Fruit fly (Drosophila melanogaster) whole organism, embryonic: Measurements from ENCODE around the gene CG10064.

Experiments
- B-H1 ChIP-seq: fragments of 200-800 bp; sonication (Bioruptor generic); IDR thresholded peaks from 3 replicates; pipeline ENCODE4 v1.3.6; 2022; ENCODE audit warnings: missing biosample characterization, missing genetic modification characterization
- Bteb2 ChIP-seq: fragments of 200-800 bp; sonication (Bioruptor generic); optimal IDR thresholded peaks from 2 replicates; lab custom pipeline; 2016; ENCODE audit warnings: missing biosample characterization, missing genetic modification characterization
- CG11696 ChIP-seq: fragments of 200-800 bp; sonication (Bioruptor generic); IDR thresholded peaks from 2 replicates; pipeline ENCODE4 v1.3.6; 2022; ENCODE audit warnings: missing biosample characterization, missing genetic modification characterization
- CG12219 ChIP-seq: fragments of 200-800 bp; sonication (Bioruptor generic); optimal IDR thresholded peaks from 3 replicates; lab custom pipeline; 2018; ENCODE audit warnings: missing biosample characterization, mild to moderate bottlenecking, missing genetic modification characterization
- CG12299 ChIP-seq: fragments of 200-800 bp; sonication (Bioruptor generic); optimal IDR thresholded peaks from 2 replicates; lab custom pipeline; 2018; ENCODE audit warnings: missing biosample characterization, mild to moderate bottlenecking, missing genetic modification characterization
- CG12744 ChIP-seq: fragments of 200-800 bp; sonication (Bioruptor generic); optimal IDR thresholded peaks from 2 replicates; lab custom pipeline; 2016; ENCODE audit warnings: missing biosample characterization, missing genetic modification characterization
- CG13123 ChIP-seq: fragments of 200-800 bp; sonication (Bioruptor generic); optimal IDR thresholded peaks from 2 replicates; lab custom pipeline; 2016; ENCODE audit warnings: missing biosample characterization, missing genetic modification characterization
- CG13296 ChIP-seq: fragments of 200-800 bp; sonication (Bioruptor generic); optimal IDR thresholded peaks from 3 replicates; lab custom pipeline; 2018; ENCODE audit warnings: missing biosample characterization, mild to moderate bottlenecking, missing genetic modification characterization
- CG16815 ChIP-seq: fragments of 200-800 bp; sonication (Bioruptor generic); optimal IDR thresholded peaks from 3 replicates; lab custom pipeline; 2017; ENCODE audit warnings: missing biosample characterization, mild to moderate bottlenecking, missing genetic modification characterization
- CG18262 ChIP-seq: fragments of 200-800 bp; optimal IDR thresholded peaks from 3 replicates; lab custom pipeline; 2019; ENCODE audit warnings: missing biosample characterization, mild to moderate bottlenecking, missing genetic modification characterization, moderate library complexity
- CG5953 ChIP-seq: fragments of 200-800 bp; sonication (Bioruptor generic); IDR thresholded peaks from 2 replicates; pipeline ENCODE4 v1.3.6; 2022; ENCODE audit warnings: missing biosample characterization, missing genetic modification characterization
- CG7372 ChIP-seq: fragments of 200-800 bp; sonication (Bioruptor generic); IDR thresholded peaks from 2 replicates; pipeline ENCODE4 v1.3.6; 2022; ENCODE audit warnings: missing biosample characterization, missing genetic modification characterization
- CG9437 ChIP-seq: fragments of 200-800 bp; sonication (Bioruptor generic); optimal IDR thresholded peaks from 2 replicates; lab custom pipeline; 2018; ENCODE audit warnings: missing biosample characterization, mild to moderate bottlenecking, missing genetic modification characterization
- CG9932 ChIP-seq: fragments of 200-800 bp; sonication (Bioruptor generic); IDR thresholded peaks from 2 replicates; pipeline ENCODE4 v1.3.6; 2022; ENCODE audit warnings: missing biosample characterization, missing genetic modification characterization
- CoRest ChIP-seq: fragments of 200-800 bp; sonication (Bioruptor generic); optimal IDR thresholded peaks from 3 replicates; lab custom pipeline; 2018; ENCODE audit warnings: missing biosample characterization, mild to moderate bottlenecking, missing genetic modification characterization, moderate library complexity
- Dfd ChIP-seq, 2 experiments: fragments of >200 bp; optimal IDR thresholded peaks; 2 replicates each; lab custom pipeline; 2017; ENCODE audit warnings: missing biosample characterization in 2 of 2, missing genetic modification characterization in 2 of 2
- Dip3 ChIP-seq: fragments of 200-800 bp; sonication (Bioruptor generic); optimal IDR thresholded peaks from 3 replicates; lab custom pipeline; 2016; ENCODE audit warnings: missing biosample characterization, missing genetic modification characterization
- Doc3 ChIP-seq: fragments of 200-800 bp; sonication (Bioruptor generic); IDR thresholded peaks from 3 replicates; pipeline ENCODE4 v1.3.6; 2022; ENCODE audit warnings: missing biosample characterization, missing genetic modification characterization; ENCODE audit not compliant: partially characterized antibody
- Dref ChIP-seq: fragments of 200-800 bp; sonication (Bioruptor generic); IDR thresholded peaks from 2 replicates; pipeline ENCODE4 v1.3.6; 2022; ENCODE audit warnings: missing biosample characterization, missing genetic modification characterization
- Drgx ChIP-seq: fragments of 200-800 bp; sonication (Bioruptor generic); IDR thresholded peaks from 2 replicates; pipeline ENCODE4 v1.3.6; 2022; ENCODE audit warnings: missing biosample characterization, missing genetic modification characterization
- E2f2 ChIP-seq: fragments of 200-800 bp; sonication (Bioruptor generic); IDR thresholded peaks from 2 replicates; pipeline ENCODE4 v1.3.6; 2022; ENCODE audit warnings: missing biosample characterization, missing genetic modification characterization
- ERR ChIP-seq: fragments of 200-800 bp; sonication (Bioruptor generic); optimal IDR thresholded peaks from 2 replicates; lab custom pipeline; 2016; ENCODE audit warnings: missing biosample characterization, missing genetic modification characterization
- Gug ChIP-seq: fragments of 200-800 bp; sonication (Bioruptor generic); IDR thresholded peaks from 4 replicates; pipeline ENCODE4 v1.3.6; 2022; ENCODE audit warnings: missing biosample characterization, missing genetic modification characterization
- HLH54F ChIP-seq: fragments of 200-800 bp; sonication (Bioruptor generic); optimal IDR thresholded peaks from 3 replicates; lab custom pipeline; 2016; ENCODE audit warnings: missing biosample characterization, missing genetic modification characterization
- Opbp ChIP-seq: fragments of 200-800 bp; sonication (Bioruptor generic); IDR thresholded peaks from 3 replicates; pipeline ENCODE4 v1.3.6; 2022; ENCODE audit warnings: missing biosample characterization, missing genetic modification characterization; ENCODE audit not compliant: partially characterized antibody
- Optix ChIP-seq: fragments of 200-800 bp; sonication (Bioruptor generic); IDR thresholded peaks from 3 replicates; pipeline ENCODE4 v1.3.6; 2022; ENCODE audit warnings: missing biosample characterization, missing genetic modification characterization
- Rx ChIP-seq: fragments of 200-800 bp; sonication (Bioruptor generic); IDR thresholded peaks from 2 replicates; pipeline ENCODE4 v1.3.6; 2022; ENCODE audit warnings: missing biosample characterization, missing genetic modification characterization
- Sox102F ChIP-seq: fragments of 200-800 bp; sonication (Bioruptor generic); optimal IDR thresholded peaks from 2 replicates; lab custom pipeline; 2018; ENCODE audit warnings: missing biosample characterization, mild to moderate bottlenecking, missing genetic modification characterization, moderate library complexity
- Ssrp ChIP-seq: fragments of 200-800 bp; sonication (Bioruptor generic); optimal IDR thresholded peaks from 2 replicates; lab custom pipeline; 2018; ENCODE audit warnings: missing biosample characterization, mild to moderate bottlenecking, missing genetic modification characterization, moderate library complexity
- abd-A ChIP-seq: fragments of 200-800 bp; sonication (Bioruptor generic); optimal IDR thresholded peaks from 3 replicates; lab custom pipeline; 2019; ENCODE audit warnings: missing biosample characterization, mild to moderate bottlenecking, missing genetic modification characterization, moderate library complexity
- bcd ChIP-seq: fragments of 200-800 bp; sonication (Bioruptor generic); optimal IDR thresholded peaks from 2 replicates; lab custom pipeline; 2017; ENCODE audit warnings: missing biosample characterization, mild to moderate bottlenecking, missing genetic modification characterization
- br ChIP-seq: fragments of >200 bp; optimal IDR thresholded peaks from 2 replicates; lab custom pipeline; 2017
- crc ChIP-seq: fragments of 200-800 bp; sonication (Bioruptor generic); optimal IDR thresholded peaks from 2 replicates; lab custom pipeline; 2016; ENCODE audit warnings: missing biosample characterization, missing genetic modification characterization
- dpn ChIP-seq, 2 experiments: fragments of 200-800 bp; sonication (Bioruptor generic); optimal IDR thresholded peaks; 3 replicates each; lab custom pipeline; 2016; ENCODE audit warnings: missing biosample characterization in 2 of 2, missing genetic modification characterization in 2 of 2
- dysf ChIP-seq: fragments of 200-800 bp; sonication (Bioruptor generic); IDR thresholded peaks from 3 replicates; pipeline ENCODE4 v1.3.6; 2022; ENCODE audit warnings: missing biosample characterization, missing genetic modification characterization
- emc ChIP-seq: fragments of 200-800 bp; sonication (Bioruptor generic); optimal IDR thresholded peaks from 2 replicates; lab custom pipeline; 2016; ENCODE audit warnings: missing biosample characterization, missing genetic modification characterization
- hth ChIP-seq: fragments of >200 bp; optimal IDR thresholded peaks from 2 replicates; lab custom pipeline; 2017; ENCODE audit warnings: inconsistent platforms
- jumu ChIP-seq: fragments of 200-800 bp; sonication (Bioruptor generic); optimal IDR thresholded peaks from 3 replicates; lab custom pipeline; 2016; ENCODE audit warnings: missing biosample characterization, missing genetic modification characterization
- kay ChIP-seq: fragments of 200-800 bp; sonication (Bioruptor generic); optimal IDR thresholded peaks from 2 replicates; lab custom pipeline; 2016; ENCODE audit warnings: missing biosample characterization, missing genetic modification characterization
- ken ChIP-seq: fragments of 200-800 bp; sonication (Bioruptor generic); IDR thresholded peaks from 3 replicates; pipeline ENCODE4 v1.3.6; 2022; ENCODE audit warnings: missing biosample characterization, missing genetic modification characterization
- lilli ChIP-seq: fragments of 200-800 bp; sonication (Bioruptor generic); optimal IDR thresholded peaks from 3 replicates; lab custom pipeline; 2016; ENCODE audit warnings: missing biosample characterization, missing genetic modification characterization
- nau ChIP-seq: fragments of 200-800 bp; sonication (Bioruptor generic); optimal IDR thresholded peaks from 3 replicates; lab custom pipeline; 2017; ENCODE audit warnings: missing biosample characterization, mild to moderate bottlenecking, missing genetic modification characterization, missing genetic modification reagents
- nerfin-1 ChIP-seq: fragments of 200-800 bp; sonication (Bioruptor generic); optimal IDR thresholded peaks from 3 replicates; lab custom pipeline; 2019; ENCODE audit warnings: missing biosample characterization, mild to moderate bottlenecking, missing genetic modification characterization, moderate library complexity
- nmo ChIP-seq: fragments of 200-800 bp; sonication (Bioruptor generic); optimal IDR thresholded peaks from 2 replicates; lab custom pipeline; 2018; ENCODE audit warnings: missing biosample characterization, mild to moderate bottlenecking, missing genetic modification characterization, moderate library complexity
- pzg ChIP-seq: fragments of 200-800 bp; sonication (Bioruptor generic); optimal IDR thresholded peaks from 3 replicates; lab custom pipeline; 2018; ENCODE audit warnings: missing biosample characterization, mild to moderate bottlenecking, missing genetic modification characterization, moderate library complexity
- run ChIP-seq: fragments of 200-800 bp; sonication (Bioruptor generic); optimal IDR thresholded peaks from 3 replicates; lab custom pipeline; 2018; ENCODE audit warnings: missing biosample characterization, mild to moderate bottlenecking, missing genetic modification characterization
- sens ChIP-seq: fragments of 200-800 bp; sonication (Bioruptor generic); peaks from one replicate; lab custom pipeline; 2016; ENCODE audit warnings: missing biosample characterization, missing genetic modification characterization
- seq ChIP-seq: fragments of 200-800 bp; sonication (Bioruptor generic); IDR thresholded peaks from 2 replicates; pipeline ENCODE4 v1.3.6; 2022; ENCODE audit warnings: missing biosample characterization, missing genetic modification characterization
- stwl ChIP-seq: fragments of 200-800 bp; sonication (Bioruptor generic); optimal IDR thresholded peaks from 3 replicates; lab custom pipeline; 2018; ENCODE audit warnings: missing biosample characterization, mild to moderate bottlenecking, missing genetic modification characterization, moderate library complexity
- tin ChIP-seq: fragments of 200-800 bp; sonication (Bioruptor generic); optimal IDR thresholded peaks from 3 replicates; lab custom pipeline; 2016; ENCODE audit warnings: missing biosample characterization, missing genetic modification characterization
- tio ChIP-seq: fragments of 200-800 bp; sonication (Bioruptor generic); optimal IDR thresholded peaks from 2 replicates; lab custom pipeline; 2017; ENCODE audit warnings: missing biosample characterization, missing genetic modification characterization, inconsistent platforms

Gene CG10064

DNA sequence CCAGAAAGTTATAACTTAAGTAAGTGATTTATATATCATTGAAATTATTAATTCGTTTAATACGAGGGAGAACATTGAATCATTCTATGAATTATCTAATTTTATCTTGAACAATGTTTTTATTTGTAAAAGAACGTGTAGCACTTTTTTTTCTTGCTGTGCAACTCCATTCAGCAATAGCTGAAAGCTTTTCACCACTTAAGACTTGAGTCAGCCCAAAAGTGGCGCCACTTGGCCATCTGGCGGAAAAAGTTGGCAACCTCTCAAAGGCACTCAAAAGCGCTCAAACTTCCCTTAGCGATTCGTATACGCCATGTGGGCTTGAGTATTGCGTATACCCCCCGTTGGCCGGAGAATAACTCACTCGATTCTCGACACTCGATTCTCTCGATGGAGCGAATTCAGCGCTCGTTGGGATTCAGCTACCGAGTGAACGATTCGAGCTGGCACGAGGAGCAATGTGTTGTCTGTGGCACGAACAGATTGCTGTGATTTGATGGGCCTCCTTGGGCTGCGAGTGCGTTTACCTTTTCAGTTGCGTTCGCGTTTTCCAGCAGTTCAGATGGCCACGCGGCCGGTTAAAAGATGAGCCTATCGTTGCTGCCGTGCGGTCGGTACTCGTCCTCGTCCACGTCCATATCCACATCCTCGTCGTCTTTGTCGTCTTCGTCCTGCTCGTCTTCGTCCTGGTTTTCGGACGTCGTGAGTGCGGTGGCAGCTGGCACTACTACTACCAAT lies 46.0 kb upstream of the CG10064 start (continued):
- TF ChIP-seq CG18262 (tag; lab: Kevin White, UChicago): peak; percentile 33
- peak; percentile 59; the same call in 2 of the 3 replicates for TF ChIP-seq dysf (GFP tag; lab: Robert Waterston, UW)
- no peak for TF ChIP-seq HLH54F (GFP tag; lab: Kevin White, UChicago)
- no peak for TF ChIP-seq CG16815 (GFP tag; lab: Kevin White, UChicago)
- no peak for TF ChIP-seq tin (GFP tag; lab: Kevin White, UChicago)
- no peak for TF ChIP-seq Dip3 (GFP tag; lab: Kevin White, UChicago)
- peak; percentile 23 for TF ChIP-seq abd-A
- no peak for TF ChIP-seq run (tag; lab: Kevin White, UChicago)
- peak; percentile 46 for TF ChIP-seq CG9932 (GFP tag; lab: Robert Waterston, UW)
- TF ChIP-seq Optix: no peak
- TF ChIP-seq nerfin-1 (tag; lab: Kevin White, UChicago): no peak
- no peak for TF ChIP-seq CG13123 (GFP tag; lab: Kevin White, UChicago)
- TF ChIP-seq CG5953: 0 out of 2 replicates have a peak, but pooled peaks have one; percentile 48
- TF ChIP-seq nau (GFP tag; lab: Kevin White, UChicago): no peak
- peak; percentile 20 for TF ChIP-seq Bteb2 (GFP tag; lab: Kevin White, UChicago)
- peak in 1 of 2 experiments; percentile 58 for TF ChIP-seq dpn (GFP tag; optimal IDR thresholded peaks at IDR 0.05; lab: Kevin White, UChicago)
- TF ChIP-seq sens (GFP tag; lab: Kevin White, UChicago): peak; percentile 64
- TF ChIP-seq lilli (GFP tag; lab: Kevin White, UChicago): peak; percentile 26
- TF ChIP-seq CG12744 (GFP tag; lab: Kevin White, UChicago): no peak
- peak; percentile 44; the same call in 1 of the 3 replicates for TF ChIP-seq B-H1 (GFP tag; lab: Robert Waterston, UW)
- TF ChIP-seq nmo (GFP tag; lab: Kevin White, UChicago): peak; percentile 2
- TF ChIP-seq CoRest (tag; lab: Kevin White, UChicago): peak; percentile 10
- TF ChIP-seq CG13296: no peak
- TF ChIP-seq E2f2 (GFP tag; lab: Robert Waterston, UW): peak; percentile 37; the same call in 1 of the 2 replicates
- no peak for TF ChIP-seq CG9437 (GFP tag; lab: Kevin White, UChicago)
- TF ChIP-seq Sox102F (GFP tag; lab: Kevin White, UChicago): peak; percentile 48
- no peak for TF ChIP-seq pzg (GFP tag; lab: Kevin White, UChicago)
- peak; percentile 38 for TF ChIP-seq bcd (GFP tag; lab: Kevin White, UChicago)
- peak; percentile 9; the same call in 1 of the 4 replicates for TF ChIP-seq Gug (GFP tag; lab: Robert Waterston, UW)
- no peak for TF ChIP-seq Dref (GFP tag; lab: Robert Waterston, UW)
- TF ChIP-seq crc (GFP tag; lab: Kevin White, UChicago): no peak
- TF ChIP-seq emc (GFP tag; lab: Kevin White, UChicago): no peak
- no peak for TF ChIP-seq hth
- TF ChIP-seq Dfd (GFP tag; optimal IDR thresholded peaks at IDR 0.05; lab: Kevin White, UChicago): no peak
- peak; percentile 27; the same call in 1 of the 2 replicates for TF ChIP-seq Drgx (GFP tag; lab: Robert Waterston, UW)
- TF ChIP-seq tio (GFP tag; lab: Kevin White, UChicago): peak; percentile 19
- no peak for TF ChIP-seq kay (GFP tag; lab: Kevin White, UChicago)
- no peak for TF ChIP-seq Rx (GFP tag; lab: Robert Waterston, UW)
- TF ChIP-seq stwl (tag; lab: Kevin White, UChicago): no peak
- peak; percentile 63; the same call in 1 of the 2 replicates for TF ChIP-seq CG7372 (GFP tag; lab: Robert Waterston, UW)
- peak; percentile 52 for TF ChIP-seq CG11696
- TF ChIP-seq seq (GFP tag; lab: Robert Waterston, UW): peak; percentile 22; the same call in 1 of the 2 replicates
- TF ChIP-seq jumu (GFP tag; lab: Kevin White, UChicago): no peak
- no peak for TF ChIP-seq Opbp (GFP tag; lab: Robert Waterston, UW)
- no peak for TF ChIP-seq br
- no peak for TF ChIP-seq ken (GFP tag; lab: Robert Waterston, UW)
- TF ChIP-seq CG12299 (tag; lab: Kevin White, UChicago): no peak
- TF ChIP-seq Ssrp (tag; lab: Kevin White, UChicago): no peak
- TF ChIP-seq Doc3: no peak
- TF ChIP-seq ERR (GFP tag; lab: Kevin White, UChicago): no peak
- peak; percentile 42 for TF ChIP-seq CG12219
